Fruit fly (Drosophila melanogaster) whole organism, adult: Measurements from ENCODE around the gene CG3337.

ENCODE experiments used
- CG11617 ChIP-seq: fragments of 200-800 bp; sonication (Bioruptor generic); optimal IDR thresholded peaks from 2 replicates; lab custom pipeline; 2017; ENCODE audit warnings: mild to moderate bottlenecking, missing biosample characterization, missing genetic modification reagents, missing genetic modification characterization
- CG12768 ChIP-seq: fragments of 200-800 bp; sonication (Bioruptor generic); optimal IDR thresholded peaks from 2 replicates; lab custom pipeline; 2017; ENCODE audit warnings: missing biosample characterization, missing genetic modification characterization, mild to moderate bottlenecking, moderate library complexity, missing genetic modification reagents
- CG14711 ChIP-seq: fragments of 200-800 bp; sonication (Bioruptor generic); optimal IDR thresholded peaks from 2 replicates; lab custom pipeline; 2018; ENCODE audit warnings: missing biosample characterization, mild to moderate bottlenecking, missing genetic modification characterization, moderate library complexity
- CG1620 ChIP-seq: fragments of 200-800 bp; sonication (Bioruptor generic); optimal IDR thresholded peaks from 2 replicates; lab custom pipeline; 2016; ENCODE audit warnings: missing biosample characterization, missing genetic modification characterization
- CG33017 ChIP-seq: fragments of 200-800 bp; sonication (Bioruptor generic); optimal IDR thresholded peaks from 2 replicates; lab custom pipeline; 2018; ENCODE audit warnings: missing biosample characterization, mild to moderate bottlenecking, missing genetic modification characterization, moderate library complexity
- CG5204 ChIP-seq: fragments of 200-800 bp; sonication (Bioruptor generic); optimal IDR thresholded peaks from 2 replicates; lab custom pipeline; 2016; ENCODE audit warnings: missing biosample characterization, missing genetic modification characterization
- CG7045 ChIP-seq: fragments of 200-800 bp; sonication (Bioruptor generic); optimal IDR thresholded peaks from 2 replicates; lab custom pipeline; 2017; ENCODE audit warnings: missing biosample characterization, mild to moderate bottlenecking, missing genetic modification characterization
- CG7101 ChIP-seq: fragments of 200-800 bp; sonication (Bioruptor generic); optimal IDR thresholded peaks from 2 replicates; lab custom pipeline; 2018; ENCODE audit warnings: missing biosample characterization, mild to moderate bottlenecking, missing genetic modification characterization, moderate library complexity
- Clk ChIP-seq: fragments of 200-800 bp; sonication (Bioruptor generic); optimal IDR thresholded peaks from 2 replicates; lab custom pipeline; 2017; ENCODE audit warnings: missing biosample characterization, missing genetic modification characterization
- Crg-1 ChIP-seq: fragments of 200-800 bp; sonication (Bioruptor generic); optimal IDR thresholded peaks from 2 replicates; lab custom pipeline; 2016; ENCODE audit warnings: missing biosample characterization, missing genetic modification characterization
- Hr96 ChIP-seq: fragments of 200-800 bp; sonication (Bioruptor generic); optimal IDR thresholded peaks from 2 replicates; lab custom pipeline; 2016; ENCODE audit warnings: missing biosample characterization, missing genetic modification characterization
- Mnt ChIP-seq: fragments of 200-800 bp; sonication (Bioruptor generic); optimal IDR thresholded peaks from 2 replicates; lab custom pipeline; 2016; ENCODE audit warnings: missing biosample characterization, mild to moderate bottlenecking, missing genetic modification characterization
- bab1 ChIP-seq: fragments of 200-800 bp; sonication (Bioruptor generic); optimal IDR thresholded peaks from 3 replicates; lab custom pipeline; 2019; ENCODE audit warnings: missing biosample characterization, mild to moderate bottlenecking, missing genetic modification characterization, moderate library complexity
- cic ChIP-seq: fragments of 200-800 bp; sonication (Bioruptor generic); optimal IDR thresholded peaks from 2 replicates; lab custom pipeline; 2017; ENCODE audit warnings: missing biosample characterization, mild to moderate bottlenecking, missing genetic modification characterization, moderate library complexity
- cnc ChIP-seq, 2 experiments: fragments of >200 bp; optimal IDR thresholded peaks; 2 replicates each; lab custom pipeline; 2017
- kay ChIP-seq: fragments of 200-800 bp; sonication (Bioruptor generic); peaks from one replicate; lab custom pipeline; 2016; ENCODE audit warnings: missing biosample characterization, missing genetic modification characterization, borderline replicate concordance
- ovo ChIP-seq: fragments of 200-800 bp; sonication (Bioruptor generic); optimal IDR thresholded peaks from 2 replicates; lab custom pipeline; 2016; ENCODE audit warnings: missing biosample characterization, missing genetic modification characterization
- pad ChIP-seq: fragments of 200-800 bp; sonication (Bioruptor generic); optimal IDR thresholded peaks from 3 replicates; lab custom pipeline; 2017; ENCODE audit warnings: missing biosample characterization, missing genetic modification characterization, mild to moderate bottlenecking, moderate library complexity, missing genetic modification reagents
- tj ChIP-seq: fragments of 200-800 bp; sonication (Bioruptor generic); optimal IDR thresholded peaks from 3 replicates; lab custom pipeline; 2017; ENCODE audit warnings: missing biosample characterization, mild to moderate bottlenecking, missing genetic modification characterization, moderate library complexity
- toe ChIP-seq: fragments of 200-800 bp; sonication (Bioruptor generic); optimal IDR thresholded peaks from 2 replicates; lab custom pipeline; 2016; ENCODE audit warnings: missing biosample characterization, missing genetic modification characterization

Gene CG3337

dm6 chr3R:21185655-21186054 lies 37.7 kb downstream of the CG3337 start:
- no peak for TF ChIP-seq pad
- no peak for TF ChIP-seq tj (GFP tag; lab: Kevin White, UChicago)
- TF ChIP-seq CG5204: no peak
- peak; percentile 60 for TF ChIP-seq kay (GFP tag; lab: Kevin White, UChicago)

- TF ChIP-seq CG5204: no peak
- peak; percentile 19 for TF ChIP-seq Mnt (GFP tag; lab: Kevin White, UChicago)
- peak; percentile 21 for TF ChIP-seq Clk (GFP tag; lab: Kevin White, UChicago)
- TF ChIP-seq toe: no peak
- TF ChIP-seq Crg-1 (GFP tag; lab: Kevin White, UChicago): no peak
- TF ChIP-seq CG12768: no peak
- peak; percentile 53 for TF ChIP-seq CG7101 (tag; lab: Kevin White, UChicago)
- TF ChIP-seq ovo (GFP tag; lab: Kevin White, UChicago): peak; percentile 6
- no peak for TF ChIP-seq CG14711 (tag; lab: Kevin White, UChicago)
- no peak for TF ChIP-seq CG7045 (GFP tag; lab: Kevin White, UChicago)
- TF ChIP-seq bab1 (GFP tag; lab: Kevin White, UChicago): peak; percentile 78
- TF ChIP-seq CG1620 (GFP tag; lab: Kevin White, UChicago): peak; percentile 63
- peak; percentile 3 for TF ChIP-seq tj (GFP tag; lab: Kevin White, UChicago)
- no peak for TF ChIP-seq Hr96 (GFP tag; lab: Kevin White, UChicago)
- peak; percentile 40 for TF ChIP-seq pad
- TF ChIP-seq CG11617 (GFP tag; lab: Kevin White, UChicago): no peak
Measured at dm6 chr3R:21184373-21185132, 38.8 kb downstream of the CG3337 start.

dm6 chr3R:21181957-21182356 lies 41.4 kb downstream of the CG3337 start:
- TF ChIP-seq CG1620 (GFP tag; lab: Kevin White, UChicago): no peak
- no peak for TF ChIP-seq toe
- no peak for TF ChIP-seq pad
- TF ChIP-seq Hr96 (GFP tag; lab: Kevin White, UChicago): no peak
- peak; percentile 79 for TF ChIP-seq cic (GFP tag; lab: Kevin White, UChicago)
- TF ChIP-seq cnc (optimal IDR thresholded peaks at IDR 0.05; lab: Kevin White, UChicago): no peak
- TF ChIP-seq kay (GFP tag; lab: Kevin White, UChicago): peak; percentile 80
- TF ChIP-seq tj (GFP tag; lab: Kevin White, UChicago): no peak
- no peak for TF ChIP-seq Clk (GFP tag; lab: Kevin White, UChicago)
- TF ChIP-seq CG12768: no peak
- TF ChIP-seq Crg-1 (GFP tag; lab: Kevin White, UChicago): no peak

dm6 chr3R:21180391-21180796 lies 43.0 kb downstream of the CG3337 start:
- TF ChIP-seq Mnt (GFP tag; lab: Kevin White, UChicago) (peak; percentile 4), ovo (GFP tag; lab: Kevin White, UChicago) (no peak), tj (GFP tag; lab: Kevin White, UChicago) (peak; percentile 5), pad (no peak), Hr96 (GFP tag; lab: Kevin White, UChicago) (peak; percentile 38), CG7101 (tag; lab: Kevin White, UChicago) (peak; percentile 56), CG5204 (no peak), toe (peak; percentile 3), Clk (GFP tag; lab: Kevin White, UChicago) (peak; percentile 26), kay (GFP tag; lab: Kevin White, UChicago) (peak; percentile 84), CG14711 (tag; lab: Kevin White, UChicago) (peak; percentile 50), cic (GFP tag; lab: Kevin White, UChicago) (peak; percentile 77), cnc (optimal IDR thresholded peaks at IDR 0.05; lab: Kevin White, UChicago) (no peak), CG12768 (peak; percentile 85), CG11617 (GFP tag; lab: Kevin White, UChicago) (peak; percentile 65), CG7045 (GFP tag; lab: Kevin White, UChicago) (peak; percentile 44), CG33017 (tag; lab: Kevin White, UChicago) (peak; percentile 48)

dm6 chr3R:21179592-21180390 lies 43.6 kb downstream of the CG3337 start:
- TF ChIP-seq toe: peak; percentile 11
- no peak for TF ChIP-seq CG14711 (tag; lab: Kevin White, UChicago)

- TF ChIP-seq CG14711 (tag; lab: Kevin White, UChicago) (peak; percentile 46), pad (peak; percentile 52), CG33017 (tag; lab: Kevin White, UChicago) (peak; percentile 51), CG12768 (peak; percentile 72), cic (GFP tag; lab: Kevin White, UChicago) (peak; percentile 90), Mnt (GFP tag; lab: Kevin White, UChicago) (peak; percentile 47), Hr96 (GFP tag; lab: Kevin White, UChicago) (no peak), ovo (GFP tag; lab: Kevin White, UChicago) (peak; percentile 74), Crg-1 (GFP tag; lab: Kevin White, UChicago) (peak; percentile 24), CG1620 (GFP tag; lab: Kevin White, UChicago) (no peak), CG5204 (peak; percentile 10), CG11617 (GFP tag; lab: Kevin White, UChicago) (peak; percentile 73), CG7045 (GFP tag; lab: Kevin White, UChicago) (peak; percentile 70), tj (GFP tag; lab: Kevin White, UChicago) (peak; percentile 19), kay (GFP tag; lab: Kevin White, UChicago) (no peak), cnc (optimal IDR thresholded peaks at IDR 0.05; lab: Kevin White, UChicago) (no peak), Clk (GFP tag; lab: Kevin White, UChicago) (no peak), CG7101 (tag; lab: Kevin White, UChicago) (peak; percentile 77)
Measured at dm6 chr3R:21176663-21177145, 46.7 kb downstream of the CG3337 start.
